Fruit fly (Drosophila melanogaster) whole organism: ENCODE results near the gene Enoph.

Experiments used
- CG8478 ChIP-seq: fragments of >200 bp; optimal IDR thresholded peaks from 2 replicates; lab custom pipeline; 2018; ENCODE audit warnings: inconsistent platforms
- EcR ChIP-seq, 2 experiments: fragments of >200 bp; optimal IDR thresholded peaks; 2 replicates each; lab custom pipeline; 2017; ENCODE audit warnings: missing biosample characterization in 2 of 2, missing genetic modification characterization in 2 of 2, missing genetic modification reagents in 2 of 2
- psq ChIP-seq: fragments of >200 bp; optimal IDR thresholded peaks from 2 replicates; lab custom pipeline; 2017
- usp ChIP-seq: fragments of >200 bp; optimal IDR thresholded peaks from 2 replicates; lab custom pipeline; 2017; ENCODE audit warnings: missing biosample characterization, missing genetic modification characterization, mixed read lengths

DNA sequence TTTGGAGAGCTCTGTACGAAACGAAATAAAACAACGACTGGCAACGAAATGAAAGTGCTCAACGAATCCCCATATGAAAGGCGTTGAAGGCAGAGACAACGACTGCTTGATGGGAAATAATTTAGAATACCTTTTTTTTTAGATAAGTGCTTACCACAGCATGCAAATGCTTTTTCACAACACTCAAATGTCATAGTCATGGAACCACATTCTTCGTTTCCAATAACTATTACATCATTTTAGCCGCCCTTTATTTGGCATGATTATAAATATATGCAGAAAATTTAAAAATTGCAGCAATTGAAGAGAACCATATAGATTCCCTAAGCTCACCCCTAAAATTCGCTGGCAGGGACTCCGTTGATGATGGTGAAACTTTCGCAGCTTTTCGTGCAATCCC is 21.3 kb upstream of the Enoph start, which contains the start of gene CG31538:
- TF ChIP-seq psq = no peak
- TF ChIP-seq CG8478 (lab: Kevin White, UChicago) = no peak
- no peak for TF ChIP-seq usp
- no peak for TF ChIP-seq EcR (GFP tag; optimal IDR thresholded peaks at IDR 0.05; lab: Kevin White, UChicago)
